Fruit fly (Drosophila melanogaster) S2 (cell line): ENCODE measurements around the gene Snup.

Source experiments
- CG8478 ChIP-seq: fragments of >200 bp; optimal IDR thresholded peaks from 2 replicates; lab custom pipeline; 2018
- CTCF ChIP-seq, 2 experiments: fragments of >200 bp; optimal IDR thresholded peaks; 2 replicates each; lab custom pipeline; 2018

Snup gene

dm6 chr3L:2651800-2652199, at the start of gene Snup, which contains the start of the genes ProRS-m and CG42304:
Snup (plus strand) TSS chr3L:2652088.
ProRS-m (minus strand) TSS chr3L:2651850.
CG42304 (plus strand) TSS chr3L:2652088.
- no peak for TF ChIP-seq CTCF (optimal IDR thresholded peaks at IDR 0.05; lab: Kevin White, UChicago)
- no peak for TF ChIP-seq CG8478 (lab: Kevin White, UChicago)

dm6 chr3L:2608825-2609224, 43.1 kb upstream of the Snup start:
- TF ChIP-seq CG8478 (lab: Kevin White, UChicago) = no peak
- no peak for TF ChIP-seq CTCF (optimal IDR thresholded peaks at IDR 0.05; lab: Kevin White, UChicago)

- TF ChIP-seq CG8478 (lab: Kevin White, UChicago) = no peak
- no peak for TF ChIP-seq CTCF (optimal IDR thresholded peaks at IDR 0.05; lab: Kevin White, UChicago)
Measured at dm6 chr3L:2614222-2614621, 37.7 kb upstream of the Snup start.

- TF ChIP-seq CG8478 (lab: Kevin White, UChicago) = no peak
- no peak for TF ChIP-seq CTCF (optimal IDR thresholded peaks at IDR 0.05; lab: Kevin White, UChicago)
Measured at dm6 chr3L:2629964-2630363, 21.9 kb upstream of the Snup start, which contains the start of gene Pxn. Pxn (minus strand) TSS chr3L:2630064.

dm6 chr3L:2631406-2631805, 20.5 kb upstream of the Snup start, which contains the start of the genes CG42245 and MEP-1:
CG42245 (plus strand) TSS chr3L:2631715.
MEP-1 (plus strand) TSS chr3L:2631715.
- TF ChIP-seq CG8478 (lab: Kevin White, UChicago) = no peak
- no peak for TF ChIP-seq CTCF (optimal IDR thresholded peaks at IDR 0.05; lab: Kevin White, UChicago)

- TF ChIP-seq CG8478 (lab: Kevin White, UChicago) (no peak), CTCF (optimal IDR thresholded peaks at IDR 0.05; lab: Kevin White, UChicago) (no peak)
Measured at dm6 chr3L:2632048-2632762, 19.7 kb upstream of the Snup start.

dm6 chr3L:2632763-2633100, 19.2 kb upstream of the Snup start:
- TF ChIP-seq CG8478 (lab: Kevin White, UChicago) (no peak), CTCF (optimal IDR thresholded peaks at IDR 0.05; lab: Kevin White, UChicago) (no peak)

dm6 chr3L:2634929-2635799, 16.7 kb upstream of the Snup start:
- TF ChIP-seq CG8478 (lab: Kevin White, UChicago) = no peak
- no peak for TF ChIP-seq CTCF (optimal IDR thresholded peaks at IDR 0.05; lab: Kevin White, UChicago)

dm6 chr3L:2636023-2636968, 15.6 kb upstream of the Snup start:
- TF ChIP-seq CG8478 (lab: Kevin White, UChicago) = no peak
- no peak for TF ChIP-seq CTCF (optimal IDR thresholded peaks at IDR 0.05; lab: Kevin White, UChicago)

- TF ChIP-seq CTCF (optimal IDR thresholded peaks at IDR 0.05; lab: Kevin White, UChicago) (no peak), CG8478 (lab: Kevin White, UChicago) (no peak)
Measured at dm6 chr3L:2643324-2643723, 8.6 kb upstream of the Snup start, which contains the start of gene CG14949. CG14949 (minus strand) TSS chr3L:2643424.

dm6 chr3L:2645068-2645467, 6.8 kb upstream of the Snup start, which contains the start of gene CG1143:
CG1143 (plus strand) TSS chr3L:2645368.
- no peak for TF ChIP-seq CTCF (optimal IDR thresholded peaks at IDR 0.05; lab: Kevin White, UChicago)
- TF ChIP-seq CG8478 (lab: Kevin White, UChicago) = no peak

- no peak for TF ChIP-seq CTCF (optimal IDR thresholded peaks at IDR 0.05; lab: Kevin White, UChicago)
- TF ChIP-seq CG8478 (lab: Kevin White, UChicago) = no peak
Measured at dm6 chr3L:2647523-2648378, 4.1 kb upstream of the Snup start, which contains the start of gene CG1246. CG1246 (plus strand) TSS chr3L:2648048.

- no peak for TF ChIP-seq CTCF (optimal IDR thresholded peaks at IDR 0.05; lab: Kevin White, UChicago)
- TF ChIP-seq CG8478 (lab: Kevin White, UChicago) = no peak
Measured at dm6 chr3L:2659339-2659738, 7.5 kb downstream of the Snup start, which contains the start of gene CG33233. CG33233 (plus strand) TSS chr3L:2659639.
